Fruit fly (Drosophila melanogaster) whole organism, embryonic: ENCODE results near the gene CG43750.

Experiments
- Atf6 ChIP-seq: fragments of 200-800 bp; sonication (Bioruptor generic); IDR thresholded peaks from 2 replicates; pipeline ENCODE4 v1.3.6; 2022; ENCODE audit warnings: missing biosample characterization, missing genetic modification characterization
- Blimp-1 ChIP-seq: fragments of 200-800 bp; sonication (Bioruptor generic); optimal IDR thresholded peaks from 3 replicates; lab custom pipeline; 2018; ENCODE audit warnings: missing biosample characterization, missing genetic modification characterization, mild to moderate bottlenecking, moderate library complexity, missing genetic modification reagents
- CG13775 ChIP-seq: fragments of 200-800 bp; sonication (Bioruptor generic); optimal IDR thresholded peaks from 3 replicates; lab custom pipeline; 2017; ENCODE audit warnings: missing biosample characterization, mild to moderate bottlenecking, missing genetic modification characterization
- CG15073 ChIP-seq: fragments of 200-800 bp; sonication (Bioruptor generic); optimal IDR thresholded peaks from 2 replicates; lab custom pipeline; 2016; ENCODE audit warnings: missing biosample characterization, missing genetic modification characterization
- CG16863 ChIP-seq: fragments of 200-800 bp; sonication (Bioruptor generic); optimal IDR thresholded peaks from 3 replicates; lab custom pipeline; 2016; ENCODE audit warnings: missing biosample characterization, missing genetic modification characterization
- CG17802 ChIP-seq: fragments of 200-800 bp; sonication (Bioruptor generic); optimal IDR thresholded peaks from 2 replicates; lab custom pipeline; 2018; ENCODE audit warnings: missing biosample characterization, mild to moderate bottlenecking, missing genetic modification characterization, moderate library complexity
- CG2120 ChIP-seq: fragments of 200-800 bp; sonication (Bioruptor generic); optimal IDR thresholded peaks from 3 replicates; lab custom pipeline; 2016; ENCODE audit warnings: missing biosample characterization, missing genetic modification characterization
- CG2202 ChIP-seq: fragments of 200-800 bp; sonication (Bioruptor generic); optimal IDR thresholded peaks from 2 replicates; lab custom pipeline; 2018; ENCODE audit warnings: missing biosample characterization, mild to moderate bottlenecking, missing genetic modification characterization
- CG32532 ChIP-seq: fragments of 200-800 bp; sonication (Bioruptor generic); IDR thresholded peaks from 2 replicates; pipeline ENCODE4 v1.3.6; 2022; ENCODE audit warnings: missing biosample characterization, missing genetic modification characterization
- CG3838 ChIP-seq: fragments of 200-800 bp; sonication (Bioruptor generic); optimal IDR thresholded peaks from 3 replicates; lab custom pipeline; 2016; ENCODE audit warnings: missing biosample characterization, missing genetic modification characterization
- CG3847 ChIP-seq: fragments of 200-800 bp; sonication (Bioruptor generic); IDR thresholded peaks from 2 replicates; pipeline ENCODE4 v1.3.6; 2022; ENCODE audit warnings: missing biosample characterization, missing genetic modification characterization
- CG4282 ChIP-seq: fragments of 200-800 bp; sonication (Bioruptor generic); optimal IDR thresholded peaks from 2 replicates; lab custom pipeline; 2016; ENCODE audit warnings: missing biosample characterization, missing genetic modification characterization
- CG7271 ChIP-seq: fragments of 200-800 bp; sonication (Bioruptor generic); optimal IDR thresholded peaks from 2 replicates; lab custom pipeline; 2018; ENCODE audit warnings: missing biosample characterization, mild to moderate bottlenecking, missing genetic modification characterization, moderate library complexity
- CG8944 ChIP-seq: fragments of 200-800 bp; sonication (Bioruptor generic); optimal IDR thresholded peaks from 3 replicates; lab custom pipeline; 2016; ENCODE audit warnings: missing biosample characterization, missing genetic modification characterization
- CoRest ChIP-seq: fragments of 200-800 bp; sonication (Bioruptor generic); optimal IDR thresholded peaks from 3 replicates; lab custom pipeline; 2018; ENCODE audit warnings: missing biosample characterization, mild to moderate bottlenecking, missing genetic modification characterization, moderate library complexity
- Deaf1 ChIP-seq: fragments of 200-800 bp; optimal IDR thresholded peaks from 3 replicates; lab custom pipeline; 2019; ENCODE audit warnings: missing biosample characterization, mild to moderate bottlenecking, missing genetic modification characterization, moderate library complexity
- Drgx ChIP-seq: fragments of 200-800 bp; sonication (Bioruptor generic); IDR thresholded peaks from 2 replicates; pipeline ENCODE4 v1.3.6; 2022; ENCODE audit warnings: missing biosample characterization, missing genetic modification characterization
- Fer1 ChIP-seq: fragments of 200-800 bp; sonication (Bioruptor generic); optimal IDR thresholded peaks from 2 replicates; lab custom pipeline; 2017; ENCODE audit warnings: missing biosample characterization, mild to moderate bottlenecking, missing genetic modification characterization
- MBD-R2 ChIP-seq: fragments of 200-800 bp; sonication (Bioruptor generic); IDR thresholded peaks from 2 replicates; pipeline ENCODE4 v1.3.6; 2022; ENCODE audit warnings: missing biosample characterization, missing genetic modification characterization
- Med ChIP-seq: fragments of 200-800 bp; sonication (Bioruptor generic); peaks from one replicate; lab custom pipeline; 2016; ENCODE audit warnings: missing biosample characterization, missing genetic modification characterization, mild to moderate bottlenecking, inconsistent platforms, moderate library complexity
- Mes4 ChIP-seq: fragments of 200-800 bp; sonication (Bioruptor generic); optimal IDR thresholded peaks from 2 replicates; lab custom pipeline; 2016; ENCODE audit warnings: missing biosample characterization, missing genetic modification characterization
- NC2α ChIP-seq: fragments of 200-800 bp; sonication (Bioruptor generic); optimal IDR thresholded peaks from 2 replicates; lab custom pipeline; 2016; ENCODE audit warnings: missing biosample characterization, missing genetic modification characterization
- Nf-YC ChIP-seq: fragments of 200-800 bp; optimal IDR thresholded peaks from 3 replicates; lab custom pipeline; 2019; ENCODE audit warnings: missing biosample characterization, mild to moderate bottlenecking, missing genetic modification characterization, moderate library complexity
- Ptx1 ChIP-seq: fragments of 200-800 bp; sonication (Bioruptor generic); IDR thresholded peaks from 2 replicates; pipeline ENCODE4 v1.3.6; 2022; ENCODE audit warnings: missing biosample characterization, missing genetic modification characterization
- Scr ChIP-seq: fragments of 200-800 bp; sonication (Bioruptor generic); IDR thresholded peaks from 2 replicates; pipeline ENCODE4 v1.3.6; 2022; ENCODE audit warnings: missing biosample characterization, missing genetic modification characterization; ENCODE audit not compliant: partially characterized antibody
- Spps ChIP-seq: fragments of 200-800 bp; sonication (Bioruptor generic); optimal IDR thresholded peaks from 2 replicates; lab custom pipeline; 2018; ENCODE audit warnings: missing biosample characterization, mild to moderate bottlenecking, missing genetic modification characterization
- Tbp ChIP-seq: fragments of >200 bp; optimal IDR thresholded peaks from 2 replicates; lab custom pipeline; 2018; ENCODE audit warnings: missing biosample characterization, missing genetic modification characterization
- Xbp1 ChIP-seq: fragments of 200-800 bp; sonication (Bioruptor generic); optimal IDR thresholded peaks from 3 replicates; lab custom pipeline; 2016; ENCODE audit warnings: missing biosample characterization, mild to moderate bottlenecking, missing genetic modification characterization
- ato ChIP-seq: fragments of 200-800 bp; sonication (Bioruptor generic); IDR thresholded peaks from 2 replicates; pipeline ENCODE4 v1.3.6; 2022; ENCODE audit warnings: missing biosample characterization, missing genetic modification characterization; ENCODE audit not compliant: partially characterized antibody
- chinmo ChIP-seq: fragments of 200-800 bp; sonication (Bioruptor generic); IDR thresholded peaks from 4 replicates; pipeline ENCODE4 v1.3.6; 2022; ENCODE audit warnings: missing biosample characterization, missing genetic modification characterization; ENCODE audit not compliant: partially characterized antibody
- chm ChIP-seq: fragments of 200-800 bp; sonication (Bioruptor generic); IDR thresholded peaks from 2 replicates; pipeline ENCODE4 v1.3.6; 2022; ENCODE audit warnings: missing biosample characterization, missing genetic modification characterization
- chn ChIP-seq: fragments of 200-800 bp; sonication (Bioruptor generic); optimal IDR thresholded peaks from 2 replicates; lab custom pipeline; 2016; ENCODE audit warnings: missing biosample characterization, missing genetic modification characterization
- ci ChIP-seq: fragments of 200-800 bp; sonication (Bioruptor generic); IDR thresholded peaks from 3 replicates; pipeline ENCODE4 v1.3.6; 2022; ENCODE audit warnings: missing biosample characterization, missing genetic modification characterization
- ftz-f1 ChIP-seq: fragments of 200-800 bp; sonication (Bioruptor generic); optimal IDR thresholded peaks from 2 replicates; lab custom pipeline; 2016; ENCODE audit warnings: missing biosample characterization, missing genetic modification characterization
- gcm ChIP-seq: fragments of 200-800 bp; sonication (Bioruptor generic); optimal IDR thresholded peaks from 2 replicates; lab custom pipeline; 2019; ENCODE audit warnings: missing biosample characterization, mild to moderate bottlenecking, missing genetic modification characterization, moderate library complexity
- gfzf ChIP-seq: fragments of 200-800 bp; sonication (Bioruptor generic); optimal IDR thresholded peaks from 2 replicates; lab custom pipeline; 2016; ENCODE audit warnings: missing biosample characterization, mild to moderate bottlenecking, missing genetic modification characterization, moderate library complexity
- gt ChIP-seq: fragments of 200-800 bp; sonication (Bioruptor generic); IDR thresholded peaks from 2 replicates; pipeline ENCODE4 v1.3.6; 2022; ENCODE audit warnings: missing biosample characterization, missing genetic modification characterization
- hb ChIP-seq: fragments of 200-800 bp; sonication (Bioruptor generic); IDR thresholded peaks from 3 replicates; pipeline ENCODE4 v1.3.6; 2022; ENCODE audit warnings: missing biosample characterization, missing genetic modification characterization; ENCODE audit not compliant: partially characterized antibody
- ken ChIP-seq: fragments of 200-800 bp; sonication (Bioruptor generic); IDR thresholded peaks from 3 replicates; pipeline ENCODE4 v1.3.6; 2022; ENCODE audit warnings: missing biosample characterization, missing genetic modification characterization
- knrl ChIP-seq: fragments of 200-800 bp; sonication (Bioruptor generic); IDR thresholded peaks from 3 replicates; pipeline ENCODE4 v1.3.6; 2022; ENCODE audit warnings: missing biosample characterization, missing genetic modification characterization; ENCODE audit not compliant: partially characterized antibody
- lab ChIP-seq: fragments of 200-800 bp; sonication (Bioruptor generic); optimal IDR thresholded peaks from 3 replicates; lab custom pipeline; 2017; ENCODE audit warnings: missing biosample characterization, missing genetic modification characterization, mild to moderate bottlenecking, moderate library complexity, missing genetic modification reagents
- lilli ChIP-seq: fragments of 200-800 bp; sonication (Bioruptor generic); optimal IDR thresholded peaks from 3 replicates; lab custom pipeline; 2016; ENCODE audit warnings: missing biosample characterization, missing genetic modification characterization
- nau ChIP-seq: fragments of 200-800 bp; sonication (Bioruptor generic); optimal IDR thresholded peaks from 3 replicates; lab custom pipeline; 2017; ENCODE audit warnings: missing biosample characterization, mild to moderate bottlenecking, missing genetic modification characterization, missing genetic modification reagents
- oc ChIP-seq: fragments of 200-800 bp; sonication (Bioruptor generic); optimal IDR thresholded peaks from 2 replicates; lab custom pipeline; 2018; ENCODE audit warnings: missing biosample characterization, mild to moderate bottlenecking, missing genetic modification characterization, moderate library complexity
- pros ChIP-seq: fragments of 200-800 bp; sonication (Bioruptor generic); optimal IDR thresholded peaks from 3 replicates; lab custom pipeline; 2019; ENCODE audit warnings: missing biosample characterization, mild to moderate bottlenecking, missing genetic modification characterization, moderate library complexity
- repo ChIP-seq: fragments of 200-800 bp; sonication (Bioruptor generic); optimal IDR thresholded peaks from 2 replicates; lab custom pipeline; 2016; ENCODE audit warnings: missing biosample characterization, missing genetic modification characterization
- sens ChIP-seq: fragments of 200-800 bp; sonication (Bioruptor generic); peaks from one replicate; lab custom pipeline; 2016; ENCODE audit warnings: missing biosample characterization, missing genetic modification characterization
- tgo ChIP-seq: fragments of 200-800 bp; sonication (Bioruptor generic); IDR thresholded peaks from 3 replicates; pipeline ENCODE4 v1.3.6; 2022; ENCODE audit warnings: missing biosample characterization, missing genetic modification characterization
- vnd ChIP-seq: fragments of 200-800 bp; sonication (Bioruptor generic); IDR thresholded peaks from 3 replicates; pipeline ENCODE4 v1.3.6; 2022; ENCODE audit warnings: missing biosample characterization, missing genetic modification characterization; ENCODE audit not compliant: partially characterized antibody
- zen2 ChIP-seq: fragments of 200-800 bp; sonication (Bioruptor generic); IDR thresholded peaks from 3 replicates; pipeline ENCODE4 v1.3.6; 2022; ENCODE audit warnings: missing biosample characterization, missing genetic modification characterization; ENCODE audit not compliant: partially characterized antibody

Gene CG43750

dm6 chr2L:2364200-2364754 is 26.2 kb downstream of the CG43750 start (continued):
- no peak for TF ChIP-seq CG2202 (tag; lab: Kevin White, UChicago)
- TF ChIP-seq Xbp1 (GFP tag; lab: Kevin White, UChicago): no peak
- no peak for TF ChIP-seq CG8944 (GFP tag; lab: Kevin White, UChicago)
- TF ChIP-seq nau (GFP tag; lab: Kevin White, UChicago): no peak
- no peak for TF ChIP-seq CG2120
- peak; percentile 14 for TF ChIP-seq Nf-YC
- peak; percentile 53; the same call in 1 of the 3 replicates for TF ChIP-seq ken
- TF ChIP-seq Deaf1 (tag; lab: Kevin White, UChicago): peak; percentile 60
- TF ChIP-seq vnd: peak; percentile 66
- no peak for TF ChIP-seq CG7271 (tag; lab: Kevin White, UChicago)
- no peak for TF ChIP-seq Atf6 (GFP tag; lab: Robert Waterston, UW)
- TF ChIP-seq NC2α: no peak
- TF ChIP-seq gt (GFP tag; lab: Robert Waterston, UW): no peak
- peak; percentile 61 for TF ChIP-seq knrl (GFP tag; lab: Robert Waterston, UW)
- TF ChIP-seq hb (GFP tag; lab: Robert Waterston, UW): peak; percentile 63; the same call in 1 of the 3 replicates
- peak; percentile 41 for TF ChIP-seq pros (GFP tag; lab: Kevin White, UChicago)
- TF ChIP-seq CG32532 (GFP tag; lab: Robert Waterston, UW): peak; percentile 45; the same call in 1 of the 2 replicates
- no peak for TF ChIP-seq zen2 (GFP tag; lab: Robert Waterston, UW)
- peak; percentile 97 for TF ChIP-seq ftz-f1 (GFP tag; lab: Kevin White, UChicago)
- TF ChIP-seq Ptx1: no peak
- TF ChIP-seq ci (GFP tag; lab: Robert Waterston, UW): peak; percentile 5; the same call in 2 of the 3 replicates
- no peak for TF ChIP-seq gcm (GFP tag; lab: Kevin White, UChicago)
- TF ChIP-seq Mes4 (GFP tag; lab: Kevin White, UChicago): no peak
- no peak for TF ChIP-seq Tbp (GFP tag; lab: Kevin White, UChicago)
- TF ChIP-seq CoRest (tag; lab: Kevin White, UChicago): no peak
- no peak for TF ChIP-seq CG15073
- TF ChIP-seq Scr: 0 out of 2 replicates have a peak, but pooled peaks have one; percentile 26
- TF ChIP-seq Med (GFP tag; lab: Kevin White, UChicago): peak; percentile 84
- 0 out of 2 replicates have a peak, but pooled peaks have one; percentile 9 for TF ChIP-seq chm
- no peak for TF ChIP-seq oc
- TF ChIP-seq Spps (tag; lab: Kevin White, UChicago): no peak
- TF ChIP-seq Blimp-1: no peak
- no peak for TF ChIP-seq tgo (GFP tag; lab: Robert Waterston, UW)
- TF ChIP-seq lab (GFP tag; lab: Kevin White, UChicago): peak; percentile 35
- TF ChIP-seq CG3838: no peak
- no peak for TF ChIP-seq Fer1 (GFP tag; lab: Kevin White, UChicago)
- no peak for TF ChIP-seq CG16863 (GFP tag; lab: Kevin White, UChicago)
- no peak for TF ChIP-seq CG17802 (tag; lab: Kevin White, UChicago)
- TF ChIP-seq ato (GFP tag; lab: Robert Waterston, UW): 0 out of 2 replicates have a peak, but pooled peaks have one; percentile 20
- TF ChIP-seq Drgx: peak; percentile 13; the same call in 1 of the 2 replicates
- TF ChIP-seq CG4282 (GFP tag; lab: Kevin White, UChicago): peak; percentile 88
- TF ChIP-seq lilli: no peak
- peak; percentile 20 for TF ChIP-seq sens
- no peak for TF ChIP-seq CG13775 (GFP tag; lab: Kevin White, UChicago)
- TF ChIP-seq repo (GFP tag; lab: Kevin White, UChicago): no peak
- TF ChIP-seq MBD-R2: peak; percentile 15; the same call in 1 of the 2 replicates
- TF ChIP-seq chn (GFP tag; lab: Kevin White, UChicago): no peak
- TF ChIP-seq chinmo (GFP tag; lab: Robert Waterston, UW): peak; percentile 98
- TF ChIP-seq CG3847 (GFP tag; lab: Robert Waterston, UW): no peak
- TF ChIP-seq gfzf: no peak
